Fruit fly (Drosophila melanogaster) whole organism, embryonic: Measurements from ENCODE around the gene CG31016.
A peak's percentile ranks its signal among the peaks of the same experiment; 100 is the strongest.

Experiments
- CG5245 ChIP-seq: fragments of 200-800 bp; sonication (Bioruptor generic); optimal IDR thresholded peaks from 3 replicates; lab custom pipeline; 2016; ENCODE audit warnings: missing biosample characterization, missing genetic modification characterization
- Trl ChIP-seq, 3 experiments: fragments of >200 bp in 2 of 3; fragments of 200-800 bp in 1 of 3; sonication (Bioruptor generic) in 1 of 3; optimal IDR thresholded peaks; 2 replicates in 1 of 3; 3 replicates in 2 of 3; lab custom pipeline; 2016 to 2017; ENCODE audit warnings: missing biosample characterization in 1 of 3, missing genetic modification characterization in 1 of 3
- wor ChIP-seq: fragments of 200-800 bp; sonication (Bioruptor generic); IDR thresholded peaks from 2 replicates; pipeline ENCODE4 v1.3.6; 2022; ENCODE audit warnings: missing biosample characterization, missing genetic modification characterization

DNA sequence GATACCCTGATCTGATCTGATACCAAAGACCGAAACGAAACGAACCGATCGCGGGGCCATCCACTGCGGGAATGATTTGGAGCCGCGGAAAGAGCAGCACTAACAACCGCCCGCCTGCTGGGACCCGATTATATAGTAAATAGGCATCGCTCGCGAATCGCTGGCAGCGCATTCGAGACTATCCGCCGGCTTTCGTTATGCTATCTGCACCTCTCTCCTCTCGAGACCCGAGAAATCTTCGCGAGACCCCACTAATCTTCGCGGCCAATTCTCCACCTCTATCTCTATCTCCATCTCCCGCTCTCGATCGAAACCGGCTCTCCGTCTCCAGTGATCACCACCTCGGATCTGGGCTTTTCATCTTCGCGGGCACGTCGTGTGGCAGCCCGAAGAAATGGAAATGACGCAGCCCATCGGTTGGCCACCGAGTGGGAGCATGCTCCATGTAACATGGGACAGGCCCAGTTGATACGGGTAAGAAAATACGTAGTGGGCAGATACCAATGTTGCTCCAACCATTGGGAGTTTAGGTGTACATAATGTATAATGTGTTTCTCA lies 18.7 kb upstream of the CG31016 start, which contains the start of gene CG9717:
- TF ChIP-seq Trl (optimal IDR thresholded peaks at IDR 0.05; lab: Kevin White, UChicago) (peak; percentile 15 to 32), Trl (GFP tag; optimal IDR thresholded peaks at IDR 0.05; lab: Kevin White, UChicago) (no peak), CG5245 (GFP tag; lab: Kevin White, UChicago) (no peak), wor (GFP tag; lab: Robert Waterston, UW) (no peak)
